Fruit fly (Drosophila melanogaster): ENCODE measurements around the gene CG3349.

CG3349 gene

DNA sequence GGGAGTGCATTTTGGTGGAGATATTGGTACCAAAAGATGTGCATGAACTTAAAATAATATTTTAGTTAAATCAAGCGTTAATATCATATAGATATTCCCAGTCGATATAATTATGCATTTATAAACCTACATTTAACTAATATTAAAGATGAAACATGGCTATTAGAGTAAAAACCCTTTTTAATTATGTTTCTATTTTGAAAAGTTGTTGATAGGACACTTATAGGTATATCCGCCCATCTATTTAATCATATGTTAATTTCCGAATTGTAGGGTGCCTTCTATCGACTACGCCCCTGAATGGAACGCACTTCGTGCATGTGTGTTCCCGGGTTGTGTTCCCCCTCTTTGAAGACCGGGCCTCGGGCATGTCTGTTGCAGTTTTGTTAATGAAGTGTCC lies 26.4 kb downstream of the CG3349 start:
- peak; percentile 65 for TF ChIP-seq CG15710 (tag; optimal IDR thresholded peaks at IDR 0.05)
- peak; percentile 57 for TF ChIP-seq CG8301 (tag; optimal IDR thresholded peaks at IDR 0.05)
- TF ChIP-seq CG13204 (GFP tag; optimal IDR thresholded peaks at IDR 0.05) = no peak
- TF ChIP-seq Pif1A (GFP tag; optimal IDR thresholded peaks at IDR 0.05) = peak; percentile 49
- peak; percentile 0 for TF ChIP-seq D1 (tag; optimal IDR thresholded peaks at IDR 0.05)
- TF ChIP-seq CG34367 (tag; optimal IDR thresholded peaks at IDR 0.05) = peak; percentile 47
- no peak for TF ChIP-seq Snoo (tag; optimal IDR thresholded peaks at IDR 0.05)
- TF ChIP-seq Pif1B (GFP tag; optimal IDR thresholded peaks at IDR 0.05) = peak; percentile 46
- TF ChIP-seq CG9948 (tag; optimal IDR thresholded peaks at IDR 0.05) = peak; percentile 68
- TF ChIP-seq CG8159 (tag; optimal IDR thresholded peaks at IDR 0.05) = peak; percentile 71
- no peak for TF ChIP-seq CG4496 (GFP tag; IDR thresholded peaks at IDR 0.05)
- TF ChIP-seq CG14655 (GFP tag; optimal IDR thresholded peaks at IDR 0.05) = peak; percentile 70
- TF ChIP-seq CG17806 (tag; optimal IDR thresholded peaks at IDR 0.05) = peak; percentile 59

DNA sequence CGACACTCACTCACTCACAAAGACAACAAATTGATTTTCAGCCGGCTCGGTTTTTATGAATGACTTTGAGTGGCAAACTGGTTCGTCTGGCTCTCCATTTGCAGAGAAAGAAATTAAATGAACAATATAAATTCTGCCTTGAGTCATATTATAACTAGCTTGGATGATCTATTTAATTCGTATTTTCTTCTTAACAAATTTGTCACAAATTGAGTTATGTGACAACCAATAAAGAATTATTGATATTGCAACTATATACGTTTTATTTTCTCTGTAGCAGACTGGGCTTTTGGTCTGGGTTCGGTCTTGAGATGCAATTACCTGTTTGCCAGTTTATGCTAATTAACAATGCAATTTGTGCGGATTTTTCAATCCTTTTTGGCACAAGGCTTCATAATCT lies 27.4 kb downstream of the CG3349 start:
- TF ChIP-seq CG14655 (GFP tag; optimal IDR thresholded peaks at IDR 0.05) (peak; percentile 83), Pif1B (GFP tag; optimal IDR thresholded peaks at IDR 0.05) (peak; percentile 83), CG10348 (GFP tag; IDR thresholded peaks at IDR 0.05) (0 out of 2 replicates have a peak, but pooled peaks have one; percentile 34), D1 (tag; optimal IDR thresholded peaks at IDR 0.05) (peak; percentile 63), gl (tag; optimal IDR thresholded peaks at IDR 0.05) (peak; percentile 44), CG8159 (tag; optimal IDR thresholded peaks at IDR 0.05) (peak; percentile 77), Ets98B (GFP tag; IDR thresholded peaks at IDR 0.05) (peak; percentile 91), CG34367 (tag; optimal IDR thresholded peaks at IDR 0.05) (peak; percentile 62), rn (GFP tag; IDR thresholded peaks at IDR 0.05) (peak; percentile 71), CG4496 (GFP tag; IDR thresholded peaks at IDR 0.05) (peak; percentile 95), CG8301 (tag; optimal IDR thresholded peaks at IDR 0.05) (peak; percentile 85), CG13204 (GFP tag; optimal IDR thresholded peaks at IDR 0.05) (no peak), CG12605 (GFP tag; IDR thresholded peaks at IDR 0.05) (peak; percentile 91), CG17806 (tag; optimal IDR thresholded peaks at IDR 0.05) (peak; percentile 81), Snoo (tag; optimal IDR thresholded peaks at IDR 0.05) (peak; percentile 53), CG9948 (tag; optimal IDR thresholded peaks at IDR 0.05) (peak; percentile 69), fd96Ca (GFP tag; IDR thresholded peaks at IDR 0.05) (0 out of 3 replicates have a peak, but pooled peaks have one; percentile 48), CG15710 (tag; optimal IDR thresholded peaks at IDR 0.05) (peak; percentile 81), CG32121 (GFP tag; IDR thresholded peaks at IDR 0.05) (peak; percentile 92), EcR (GFP tag; optimal IDR thresholded peaks at IDR 0.05) (no peak), Pif1A (GFP tag; optimal IDR thresholded peaks at IDR 0.05) (peak; percentile 86)

DNA sequence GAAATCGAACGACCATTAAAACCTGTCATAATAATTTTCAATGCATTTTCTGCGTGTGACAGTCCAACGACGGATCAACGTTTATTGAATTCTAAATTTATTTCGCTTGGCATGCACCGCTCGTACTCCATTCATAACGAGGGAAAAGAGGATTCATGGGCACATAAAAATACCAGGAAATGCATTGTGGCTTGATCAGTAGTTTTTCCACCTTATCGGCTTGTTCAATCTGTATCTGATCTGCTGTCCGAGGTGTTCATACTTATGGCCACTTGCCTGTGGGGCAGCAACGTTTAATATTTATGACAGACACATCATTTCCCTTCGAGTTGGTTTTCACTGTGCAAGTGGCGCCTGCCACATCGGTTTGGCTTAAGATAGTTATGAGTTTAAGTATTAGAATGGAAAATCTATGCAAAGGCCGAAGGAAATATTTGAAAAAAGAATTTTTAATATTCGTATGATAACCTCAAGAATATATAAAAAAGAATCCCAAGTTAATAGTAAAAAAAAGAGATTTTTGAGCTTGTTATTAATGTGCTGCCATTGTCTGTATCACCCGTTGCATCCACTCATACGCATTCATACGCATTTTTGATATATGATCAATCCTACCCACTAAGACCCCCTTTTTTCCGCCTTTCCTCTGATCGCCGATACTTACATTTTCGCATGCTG lies 28.0 kb downstream of the CG3349 start:
- TF ChIP-seq CG8301 (tag; optimal IDR thresholded peaks at IDR 0.05) = peak; percentile 20
- TF ChIP-seq CG8159 (tag; optimal IDR thresholded peaks at IDR 0.05) = peak; percentile 46
- no peak for TF ChIP-seq Ets98B (GFP tag; IDR thresholded peaks at IDR 0.05)
- no peak for TF ChIP-seq CG13204 (GFP tag; optimal IDR thresholded peaks at IDR 0.05)
- TF ChIP-seq EcR (GFP tag; optimal IDR thresholded peaks at IDR 0.05) = no peak
- no peak for TF ChIP-seq rn (GFP tag; IDR thresholded peaks at IDR 0.05)
- TF ChIP-seq fd96Ca (GFP tag; IDR thresholded peaks at IDR 0.05) = no peak
- TF ChIP-seq CG10348 (GFP tag; IDR thresholded peaks at IDR 0.05) = no peak
- TF ChIP-seq CG14655 (GFP tag; optimal IDR thresholded peaks at IDR 0.05) = peak; percentile 39
- peak; percentile 39 for TF ChIP-seq CG17806 (tag; optimal IDR thresholded peaks at IDR 0.05)
- TF ChIP-seq CG34367 (tag; optimal IDR thresholded peaks at IDR 0.05) = peak; percentile 2
- TF ChIP-seq CG9948 (tag; optimal IDR thresholded peaks at IDR 0.05) = peak; percentile 46
- TF ChIP-seq CG12605 (GFP tag; IDR thresholded peaks at IDR 0.05) = 0 out of 2 replicates have a peak, but pooled peaks have one; percentile 18
- peak; percentile 32; the same call in 1 of the 2 replicates for TF ChIP-seq CG32121 (GFP tag; IDR thresholded peaks at IDR 0.05)
- no peak for TF ChIP-seq Snoo (tag; optimal IDR thresholded peaks at IDR 0.05)
- no peak for TF ChIP-seq Pif1B (GFP tag; optimal IDR thresholded peaks at IDR 0.05)
- no peak for TF ChIP-seq gl (tag; optimal IDR thresholded peaks at IDR 0.05)
- peak; percentile 37 for TF ChIP-seq Pif1A (GFP tag; optimal IDR thresholded peaks at IDR 0.05)
- TF ChIP-seq CG15710 (tag; optimal IDR thresholded peaks at IDR 0.05) = peak; percentile 24
- no peak for TF ChIP-seq D1 (tag; optimal IDR thresholded peaks at IDR 0.05)
- TF ChIP-seq CG4496 (GFP tag; IDR thresholded peaks at IDR 0.05) = no peak

DNA sequence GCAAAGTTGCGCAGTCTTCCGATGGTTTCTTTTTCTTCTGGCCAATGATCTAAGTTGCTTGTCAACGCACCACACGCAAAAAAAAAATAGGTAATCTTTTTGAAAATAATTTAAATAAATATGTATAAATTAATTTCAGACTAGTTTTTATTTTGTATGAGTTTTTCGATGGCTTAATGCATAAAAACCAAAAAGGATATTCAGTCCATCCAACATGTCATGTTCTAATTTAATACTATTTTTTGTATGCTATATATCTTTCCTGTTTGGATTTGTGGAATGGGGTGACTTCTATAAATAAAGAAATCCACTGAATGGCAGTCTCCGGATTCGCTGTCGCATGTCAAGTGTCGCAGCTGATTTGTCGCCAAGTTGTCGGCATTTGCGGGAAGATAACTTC lies 30.3 kb downstream of the CG3349 start:
- TF ChIP-seq CG8159 (tag; optimal IDR thresholded peaks at IDR 0.05) (no peak), CG34367 (tag; optimal IDR thresholded peaks at IDR 0.05) (no peak), Ets98B (GFP tag; IDR thresholded peaks at IDR 0.05) (peak; percentile 38), rn (GFP tag; IDR thresholded peaks at IDR 0.05) (no peak), CG32121 (GFP tag; IDR thresholded peaks at IDR 0.05) (no peak), CG17806 (tag; optimal IDR thresholded peaks at IDR 0.05) (no peak), CG8301 (tag; optimal IDR thresholded peaks at IDR 0.05) (peak; percentile 51), CG9948 (tag; optimal IDR thresholded peaks at IDR 0.05) (no peak), Pif1A (GFP tag; optimal IDR thresholded peaks at IDR 0.05) (no peak), CG4496 (GFP tag; IDR thresholded peaks at IDR 0.05) (peak; percentile 29; the same call in 2 of the 3 replicates), CG14655 (GFP tag; optimal IDR thresholded peaks at IDR 0.05) (peak; percentile 68)

DNA sequence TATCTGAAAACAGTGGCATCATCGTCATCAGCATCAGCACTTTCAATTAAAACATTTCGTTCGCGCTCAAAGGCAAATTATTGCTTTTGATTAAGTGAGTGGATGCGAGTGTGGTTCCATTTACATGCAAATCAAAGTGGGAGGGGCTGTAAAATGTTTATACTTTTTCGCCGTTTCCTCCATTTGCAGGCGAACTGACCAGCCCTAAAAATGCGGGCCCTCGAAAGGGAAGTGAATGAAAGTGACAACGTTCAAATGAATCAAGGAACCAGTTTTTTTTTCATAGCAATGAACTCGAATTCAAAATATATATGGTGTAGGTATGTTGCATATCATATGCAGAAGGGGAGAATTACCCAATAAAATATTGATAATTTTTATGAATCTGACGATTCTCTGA lies 31.2 kb downstream of the CG3349 start:
- TF ChIP-seq CG8301 (tag; optimal IDR thresholded peaks at IDR 0.05) = no peak
- TF ChIP-seq rn (GFP tag; IDR thresholded peaks at IDR 0.05) = no peak

DNA sequence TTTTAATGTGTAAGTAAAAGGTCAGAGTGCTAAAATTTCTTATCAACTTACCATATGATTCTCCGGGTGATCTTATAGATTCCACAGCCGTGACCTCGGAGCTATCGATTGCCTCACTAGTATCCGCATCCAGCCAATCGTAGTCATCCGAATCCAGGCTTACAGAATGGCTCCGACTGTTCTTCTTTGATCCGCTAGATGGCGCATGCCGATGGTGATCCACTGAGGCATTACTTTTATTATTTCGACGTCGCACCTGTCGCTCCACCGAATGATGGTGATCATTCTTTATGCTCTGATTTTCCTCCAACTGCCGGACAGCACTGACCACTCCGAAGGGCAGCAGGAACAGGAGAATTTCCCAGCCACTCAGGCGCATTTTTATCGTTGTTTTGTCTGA lies 31.7 kb downstream of the CG3349 start:
- TF ChIP-seq CG9948 (tag; optimal IDR thresholded peaks at IDR 0.05) = no peak
- TF ChIP-seq D1 (tag; optimal IDR thresholded peaks at IDR 0.05) = no peak
- no peak for TF ChIP-seq Snoo (tag; optimal IDR thresholded peaks at IDR 0.05)
- no peak for TF ChIP-seq CG10348 (GFP tag; IDR thresholded peaks at IDR 0.05)
- no peak for TF ChIP-seq CG8301 (tag; optimal IDR thresholded peaks at IDR 0.05)
- no peak for TF ChIP-seq CG12605 (GFP tag; IDR thresholded peaks at IDR 0.05)
- no peak for TF ChIP-seq CG14655 (GFP tag; optimal IDR thresholded peaks at IDR 0.05)
